Fruit fly (Drosophila melanogaster) whole organism: ENCODE data around the gene CG16989.

Experiments
- CG8478 ChIP-seq: fragments of >200 bp; optimal IDR thresholded peaks from 2 replicates; lab custom pipeline; 2018; ENCODE audit warnings: inconsistent platforms
- Dll ChIP-seq: fragments of >200 bp; optimal IDR thresholded peaks from 2 replicates; lab custom pipeline; 2017
- EcR ChIP-seq, 2 experiments: fragments of >200 bp; optimal IDR thresholded peaks; 2 replicates each; lab custom pipeline; 2017; ENCODE audit warnings: missing biosample characterization in 2 of 2, missing genetic modification characterization in 2 of 2, missing genetic modification reagents in 2 of 2
- pan ChIP-seq: fragments of >200 bp; optimal IDR thresholded peaks from 2 replicates; lab custom pipeline; 2017
- psq ChIP-seq: fragments of >200 bp; optimal IDR thresholded peaks from 2 replicates; lab custom pipeline; 2017
- usp ChIP-seq: fragments of >200 bp; optimal IDR thresholded peaks from 2 replicates; lab custom pipeline; 2017; ENCODE audit warnings: missing biosample characterization, missing genetic modification characterization, mixed read lengths

DNA sequence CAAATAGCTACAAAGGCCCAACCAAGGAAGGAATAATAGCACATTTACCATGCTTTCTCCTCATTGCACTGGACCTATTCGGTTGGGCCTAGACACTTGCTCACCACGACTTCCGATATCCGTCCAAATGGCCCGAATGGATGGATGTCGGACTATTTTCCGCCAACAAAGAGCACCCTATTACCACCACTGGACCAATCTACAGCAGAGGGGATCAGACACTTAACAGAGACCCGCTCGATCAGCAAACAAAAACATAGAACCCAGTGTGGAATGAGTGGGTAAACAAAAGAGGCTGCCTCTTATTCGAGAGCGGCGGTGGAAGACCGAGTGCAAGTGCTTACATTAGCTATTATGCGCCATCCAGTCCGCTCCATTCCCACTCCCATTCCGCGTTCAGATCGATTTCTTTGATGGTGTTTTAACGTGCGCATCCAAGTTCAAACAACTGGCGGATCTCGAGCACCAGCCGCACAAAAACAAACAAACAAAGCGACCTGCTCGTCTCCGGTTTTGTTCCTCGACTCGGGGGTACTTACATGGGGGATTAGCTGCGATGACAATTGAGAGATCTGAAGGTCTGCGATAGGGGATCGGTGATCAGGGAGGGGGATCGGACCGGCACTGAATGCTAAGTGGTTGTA is 24.3 kb upstream of the CG16989 start:
- TF ChIP-seq pan (lab: Kevin White, UChicago), result no peak
- no peak for TF ChIP-seq psq (lab: Kevin White, UChicago)
- TF ChIP-seq Dll, result no peak
- TF ChIP-seq usp (GFP tag; lab: Kevin White, UChicago), result no peak
- no peak for TF ChIP-seq CG8478 (lab: Kevin White, UChicago)
- no peak for TF ChIP-seq EcR (GFP tag; optimal IDR thresholded peaks at IDR 0.05; lab: Kevin White, UChicago)
